Worm (Caenorhabditis elegans) whole organism, early embryonic: ENCODE data around the gene cyp-44A1.

Source experiments
- F13C5.2 ChIP-seq: sonication (generic microtip); optimal IDR thresholded peaks from 2 replicates; lab custom pipeline; 2017; ENCODE audit warnings: mild to moderate bottlenecking, missing genetic modification characterization, inconsistent platforms, missing compliant biosample characterization
- aly-1 ChIP-seq: sonication (generic microtip); optimal IDR thresholded peaks from 2 replicates; lab custom pipeline; 2016; ENCODE audit warnings: missing genetic modification characterization, missing compliant biosample characterization
- ama-1 ChIP-seq: fragments of 150-350 bp; optimal IDR thresholded peaks from 2 replicates; lab custom pipeline; 2014
- ceh-36 ChIP-seq: sonication (generic microtip); optimal IDR thresholded peaks from 2 replicates; lab custom pipeline; 2016; ENCODE audit warnings: missing genetic modification characterization, inconsistent platforms, missing compliant biosample characterization
- ets-7 ChIP-seq: sonication (generic microtip); optimal IDR thresholded peaks from 2 replicates; lab custom pipeline; 2016; ENCODE audit warnings: missing genotype, missing genetic modification characterization, missing compliant biosample characterization
- hnd-1 ChIP-seq: sonication (generic microtip); optimal IDR thresholded peaks from 2 replicates; lab custom pipeline; 2016; ENCODE audit warnings: missing genetic modification characterization, missing compliant biosample characterization
- tbx-11 ChIP-seq: fragments of 200-800 bp; sonication (Bioruptor generic); IDR thresholded peaks from 2 replicates; pipeline ENCODE4 v1.3.6; 2022; ENCODE audit warnings: missing genetic modification characterization, missing compliant biosample characterization
- tbx-37 ChIP-seq: fragments of 200-800 bp; sonication (Bioruptor generic); conservative IDR thresholded peaks from 2 replicates; pipeline ENCODE4 v1.3.6; 2022; ENCODE audit warnings: missing genetic modification reagents, missing genetic modification characterization, missing compliant biosample characterization

DNA sequence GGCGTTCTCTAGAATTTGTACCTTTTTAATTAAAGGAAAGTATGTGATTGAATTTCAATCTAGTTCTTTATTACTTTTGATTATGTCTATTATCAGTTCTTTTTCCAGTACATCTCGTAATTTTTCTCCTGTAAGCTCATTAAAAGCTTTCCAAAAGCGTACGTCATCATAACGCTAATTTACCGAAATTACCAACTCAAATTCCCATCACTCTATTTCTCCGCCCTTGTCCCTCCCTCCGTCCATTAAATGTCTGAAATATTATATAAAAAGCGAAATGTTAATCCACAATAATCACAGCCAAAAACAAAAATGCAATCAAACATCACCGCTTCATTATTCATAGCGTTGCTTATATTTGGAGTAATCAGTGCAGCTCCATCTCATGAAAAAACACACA, 50.5 kb downstream of the cyp-44A1 start, which contains the start of gene ins-12:
- TF ChIP-seq ama-1 (lab: Kevin White, UChicago) (no peak), tbx-11 (GFP tag; lab: Robert Waterston, UW) (no peak), tbx-37 (no peak), ceh-36 (tag; lab: Kevin White, UChicago) (no peak), hnd-1 (tag; lab: Kevin White, UChicago) (no peak), F13C5.2 (tag; lab: Kevin White, UChicago) (no peak), ets-7 (tag; lab: Kevin White, UChicago) (no peak), aly-1 (no peak)
